Fruit fly (Drosophila melanogaster) whole organism, prepupa: ENCODE data around the gene tai.
A peak's percentile ranks its signal among the peaks of the same experiment; 100 is the strongest.

Source experiments
- Blimp-1 ChIP-seq: fragments of 200-800 bp; sonication (Bioruptor generic); optimal IDR thresholded peaks from 3 replicates; lab custom pipeline; 2017; ENCODE audit warnings: missing biosample characterization, missing genetic modification characterization, mild to moderate bottlenecking, moderate library complexity, missing genetic modification reagents
- CG10631 ChIP-seq: fragments of 200-800 bp; sonication (Bioruptor generic); optimal IDR thresholded peaks from 2 replicates; lab custom pipeline; 2016; ENCODE audit warnings: missing biosample characterization, missing genetic modification characterization
- CG11294 ChIP-seq: fragments of 200-800 bp; sonication (Bioruptor generic); IDR thresholded peaks from 2 replicates; pipeline ENCODE4 v1.3.6; 2022; ENCODE audit warnings: missing biosample characterization, missing genetic modification characterization
- CG11762 ChIP-seq: fragments of 200-800 bp; sonication (Bioruptor generic); optimal IDR thresholded peaks from 3 replicates; lab custom pipeline; 2016; ENCODE audit warnings: missing biosample characterization, missing genetic modification characterization; ENCODE audit not compliant: insufficient read depth
- CG11902 ChIP-seq: fragments of 200-800 bp; sonication (Bioruptor generic); optimal IDR thresholded peaks from 3 replicates; lab custom pipeline; 2016; ENCODE audit warnings: missing biosample characterization, missing genetic modification characterization
- CG1621 ChIP-seq: fragments of 200-800 bp; sonication (Bioruptor generic); optimal IDR thresholded peaks from 3 replicates; lab custom pipeline; 2018; ENCODE audit warnings: missing biosample characterization, mild to moderate bottlenecking, missing genetic modification characterization
- CG16779 ChIP-seq: fragments of 200-800 bp; sonication (Bioruptor generic); optimal IDR thresholded peaks from 3 replicates; lab custom pipeline; 2017; ENCODE audit warnings: missing biosample characterization, mild to moderate bottlenecking, missing genetic modification characterization
- CG3032 ChIP-seq: fragments of 200-800 bp; optimal IDR thresholded peaks from 2 replicates; lab custom pipeline; 2019; ENCODE audit warnings: missing biosample characterization, mild to moderate bottlenecking, missing genetic modification characterization, moderate library complexity
- CG32006 ChIP-seq: fragments of 200-800 bp; sonication (Bioruptor generic); optimal IDR thresholded peaks from 3 replicates; lab custom pipeline; 2017; ENCODE audit warnings: missing biosample characterization, mild to moderate bottlenecking, missing genetic modification characterization
- CG34406 ChIP-seq: fragments of 200-800 bp; sonication (Bioruptor generic); optimal IDR thresholded peaks from 3 replicates; lab custom pipeline; 2016; ENCODE audit warnings: missing biosample characterization, missing genetic modification characterization
- CG3919 ChIP-seq: fragments of 200-800 bp; sonication (Bioruptor generic); optimal IDR thresholded peaks from 3 replicates; lab custom pipeline; 2016; ENCODE audit warnings: missing biosample characterization, missing genetic modification characterization
- CG4318 ChIP-seq: fragments of 200-800 bp; sonication (Bioruptor generic); optimal IDR thresholded peaks from 3 replicates; lab custom pipeline; 2017; ENCODE audit warnings: missing biosample characterization, mild to moderate bottlenecking, missing genetic modification characterization
- CG6163 ChIP-seq: fragments of 200-800 bp; sonication (Bioruptor generic); IDR thresholded peaks from 3 replicates; pipeline ENCODE4 v1.3.6; 2022; ENCODE audit warnings: missing biosample characterization, missing genetic modification characterization
- CG6276 ChIP-seq: fragments of 200-800 bp; sonication (Bioruptor generic); optimal IDR thresholded peaks from 2 replicates; lab custom pipeline; 2017; ENCODE audit warnings: missing biosample characterization, mild to moderate bottlenecking, missing genetic modification characterization
- CG6792 ChIP-seq: fragments of 200-800 bp; sonication (Bioruptor generic); optimal IDR thresholded peaks from 3 replicates; lab custom pipeline; 2016; ENCODE audit warnings: missing biosample characterization, missing genetic modification characterization
- CG6808 ChIP-seq: fragments of 200-800 bp; sonication (Bioruptor generic); optimal IDR thresholded peaks from 3 replicates; lab custom pipeline; 2017; ENCODE audit warnings: missing biosample characterization, missing genetic modification characterization, mild to moderate bottlenecking, moderate library complexity, missing genetic modification reagents
- CG6854 ChIP-seq: fragments of 200-800 bp; sonication (Bioruptor generic); optimal IDR thresholded peaks from 2 replicates; lab custom pipeline; 2017; ENCODE audit warnings: missing biosample characterization, mild to moderate bottlenecking, missing genetic modification characterization
- CG7368 ChIP-seq: fragments of 200-800 bp; sonication (Bioruptor generic); optimal IDR thresholded peaks from 3 replicates; lab custom pipeline; 2016; ENCODE audit warnings: missing biosample characterization, missing genetic modification characterization
- CG8319 ChIP-seq: fragments of 200-800 bp; sonication (Bioruptor generic); optimal IDR thresholded peaks from 3 replicates; lab custom pipeline; 2016; ENCODE audit warnings: missing biosample characterization, missing genetic modification characterization
- CG9139 ChIP-seq: fragments of 200-800 bp; sonication (Bioruptor generic); optimal IDR thresholded peaks from 3 replicates; lab custom pipeline; 2017; ENCODE audit warnings: missing biosample characterization, mild to moderate bottlenecking, missing genetic modification characterization
- Eip75B ChIP-seq: fragments of 200-800 bp; sonication (Bioruptor generic); optimal IDR thresholded peaks from 3 replicates; lab custom pipeline; 2016; ENCODE audit warnings: missing biosample characterization, missing genetic modification characterization
- Eip78C ChIP-seq: fragments of 200-800 bp; sonication (Bioruptor generic); peaks from one replicate; lab custom pipeline; 2016; ENCODE audit warnings: missing biosample characterization, missing genetic modification characterization
- Eip93F ChIP-seq: fragments of 200-800 bp; sonication (Bioruptor generic); optimal IDR thresholded peaks from 2 replicates; lab custom pipeline; 2016; ENCODE audit warnings: missing biosample characterization, mild to moderate bottlenecking, missing genetic modification characterization
- Ets21C ChIP-seq: fragments of 200-800 bp; sonication (Bioruptor generic); optimal IDR thresholded peaks from 3 replicates; lab custom pipeline; 2016; ENCODE audit warnings: missing biosample characterization, missing genetic modification characterization
- Ets96B ChIP-seq: fragments of 200-800 bp; optimal IDR thresholded peaks from 2 replicates; lab custom pipeline; 2019; ENCODE audit warnings: missing biosample characterization, mild to moderate bottlenecking, missing genetic modification characterization, moderate library complexity
- Hr39 ChIP-seq: fragments of 200-800 bp; sonication (Bioruptor generic); optimal IDR thresholded peaks from 2 replicates; lab custom pipeline; 2016; ENCODE audit warnings: missing biosample characterization, missing genetic modification characterization
- Hr4 ChIP-seq: fragments of 200-800 bp; sonication (Bioruptor generic); optimal IDR thresholded peaks from 3 replicates; lab custom pipeline; 2016; ENCODE audit warnings: missing biosample characterization, missing genetic modification characterization
- Lpt ChIP-seq: fragments of 200-800 bp; sonication (Bioruptor generic); optimal IDR thresholded peaks from 3 replicates; lab custom pipeline; 2016; ENCODE audit warnings: missing biosample characterization, missing genetic modification characterization
- Met ChIP-seq: fragments of 200-800 bp; sonication (Bioruptor generic); optimal IDR thresholded peaks from 3 replicates; lab custom pipeline; 2016; ENCODE audit warnings: missing biosample characterization, missing genetic modification characterization
- OdsH ChIP-seq: fragments of 200-800 bp; sonication (Bioruptor generic); optimal IDR thresholded peaks from 3 replicates; lab custom pipeline; 2016; ENCODE audit warnings: missing biosample characterization, missing genetic modification characterization
- Smox ChIP-seq: fragments of 200-800 bp; sonication (Bioruptor generic); optimal IDR thresholded peaks from 3 replicates; lab custom pipeline; 2016; ENCODE audit warnings: missing biosample characterization, missing genetic modification characterization
- Sox14 ChIP-seq: fragments of 200-800 bp; sonication (Bioruptor generic); optimal IDR thresholded peaks from 3 replicates; lab custom pipeline; 2016; ENCODE audit warnings: missing biosample characterization, missing genetic modification characterization
- Sox15 ChIP-seq: fragments of 200-800 bp; sonication (Bioruptor generic); optimal IDR thresholded peaks from 3 replicates; lab custom pipeline; 2016; ENCODE audit warnings: missing biosample characterization, missing genetic modification characterization
- achi ChIP-seq: fragments of 200-800 bp; sonication (Bioruptor generic); optimal IDR thresholded peaks from 3 replicates; lab custom pipeline; 2016; ENCODE audit warnings: missing biosample characterization, missing genetic modification characterization
- dac ChIP-seq: fragments of 200-800 bp; sonication (Bioruptor generic); optimal IDR thresholded peaks from 2 replicates; lab custom pipeline; 2017; ENCODE audit warnings: missing biosample characterization, mild to moderate bottlenecking, missing genetic modification characterization
- eg ChIP-seq: fragments of 200-800 bp; sonication (Bioruptor generic); IDR thresholded peaks from 3 replicates; pipeline ENCODE4 v1.3.6; 2022; ENCODE audit warnings: missing biosample characterization, missing genetic modification characterization
- fd59A ChIP-seq: fragments of 200-800 bp; sonication (Bioruptor generic); optimal IDR thresholded peaks from 2 replicates; lab custom pipeline; 2017; ENCODE audit warnings: missing biosample characterization, mild to moderate bottlenecking, missing genetic modification characterization, missing genetic modification reagents
- fd85E ChIP-seq: fragments of 200-800 bp; sonication (Bioruptor generic); optimal IDR thresholded peaks from 3 replicates; lab custom pipeline; 2016; ENCODE audit warnings: missing biosample characterization, missing genetic modification characterization
- fkh ChIP-seq: fragments of 200-800 bp; sonication (Bioruptor generic); optimal IDR thresholded peaks from 3 replicates; lab custom pipeline; 2017; ENCODE audit warnings: missing biosample characterization, mild to moderate bottlenecking, missing genetic modification characterization, moderate library complexity
- lz ChIP-seq: fragments of 200-800 bp; sonication (Bioruptor generic); optimal IDR thresholded peaks from 3 replicates; lab custom pipeline; 2016; ENCODE audit warnings: missing biosample characterization, missing genetic modification characterization
- net ChIP-seq: fragments of 200-800 bp; sonication (Bioruptor generic); optimal IDR thresholded peaks from 3 replicates; lab custom pipeline; 2016; ENCODE audit warnings: missing biosample characterization, missing genetic modification characterization
- pdm3 ChIP-seq: fragments of 200-800 bp; sonication (Bioruptor generic); optimal IDR thresholded peaks from 3 replicates; lab custom pipeline; 2016; ENCODE audit warnings: missing biosample characterization, missing genetic modification characterization
- salr ChIP-seq, 2 experiments: fragments of 200-800 bp; sonication (Bioruptor generic); optimal IDR thresholded peaks; 3 replicates each; lab custom pipeline; 2016 to 2018; ENCODE audit warnings: missing biosample characterization in 2 of 2, missing genetic modification characterization in 2 of 2, mild to moderate bottlenecking in 1 of 2
- spab ChIP-seq: fragments of 200-800 bp; sonication (Bioruptor generic); optimal IDR thresholded peaks from 2 replicates; lab custom pipeline; 2017; ENCODE audit warnings: missing biosample characterization, mild to moderate bottlenecking, missing genetic modification characterization, missing genetic modification reagents
- ss ChIP-seq, 2 experiments: fragments of 200-800 bp; sonication (Bioruptor generic); optimal IDR thresholded peaks; 2 replicates in 1 of 2; 3 replicates in 1 of 2; lab custom pipeline; 2017 to 2018; ENCODE audit warnings: mild to moderate bottlenecking in 2 of 2, missing biosample characterization in 2 of 2, missing genetic modification characterization in 2 of 2, moderate library complexity in 1 of 2
- topi ChIP-seq: fragments of 200-800 bp; sonication (Bioruptor generic); optimal IDR thresholded peaks from 3 replicates; lab custom pipeline; 2016; ENCODE audit warnings: missing biosample characterization, missing genetic modification characterization
- vri ChIP-seq: fragments of 200-800 bp; sonication (Bioruptor generic); optimal IDR thresholded peaks from 3 replicates; lab custom pipeline; 2016; ENCODE audit warnings: missing biosample characterization, mild to moderate bottlenecking, missing genetic modification characterization

tai gene

dm6 chr2L:9206401-9206800 is 39.8 kb downstream of the tai start (continued):
- TF ChIP-seq CG4318 (GFP tag; lab: Kevin White, UChicago) = peak; percentile 85
- no peak for TF ChIP-seq Hr39 (GFP tag; lab: Kevin White, UChicago)
- TF ChIP-seq net = peak; percentile 51
- no peak for TF ChIP-seq CG9139 (GFP tag; lab: Kevin White, UChicago)
- TF ChIP-seq achi (GFP tag; lab: Kevin White, UChicago) = peak; percentile 73
- no peak for TF ChIP-seq Sox15
- TF ChIP-seq CG16779 (tag; lab: Kevin White, UChicago) = peak; percentile 4
- peak; percentile 85 for TF ChIP-seq CG6276 (GFP tag; lab: Kevin White, UChicago)
- peak; percentile 68 for TF ChIP-seq OdsH (GFP tag; lab: Kevin White, UChicago)
- TF ChIP-seq CG34406 (GFP tag; lab: Kevin White, UChicago) = no peak
- TF ChIP-seq topi = no peak
- no peak for TF ChIP-seq CG8319 (GFP tag; lab: Kevin White, UChicago)
- peak; percentile 50 for TF ChIP-seq Eip75B (GFP tag; lab: Kevin White, UChicago)
- no peak for TF ChIP-seq Eip93F (GFP tag; lab: Kevin White, UChicago)
- peak in 1 of 2 experiments; percentile 89 for TF ChIP-seq salr (GFP tag; optimal IDR thresholded peaks at IDR 0.05; lab: Kevin White, UChicago)
- TF ChIP-seq pdm3 (GFP tag; lab: Kevin White, UChicago) = peak; percentile 61
- no peak for TF ChIP-seq lz (GFP tag; lab: Kevin White, UChicago)
- TF ChIP-seq Eip78C (GFP tag; lab: Kevin White, UChicago) = peak; percentile 74
- no peak for TF ChIP-seq vri (GFP tag; lab: Kevin White, UChicago)
- peak; percentile 76 for TF ChIP-seq CG10631 (GFP tag; lab: Kevin White, UChicago)
- TF ChIP-seq CG1621 (tag; lab: Kevin White, UChicago) = no peak
- TF ChIP-seq fd59A (GFP tag; lab: Kevin White, UChicago) = no peak
- TF ChIP-seq eg = peak; percentile 81

- TF ChIP-seq CG34406 (GFP tag; lab: Kevin White, UChicago) = peak; percentile 43
- TF ChIP-seq Eip93F (GFP tag; lab: Kevin White, UChicago) = no peak
- TF ChIP-seq CG10631 (GFP tag; lab: Kevin White, UChicago) = peak; percentile 77
- TF ChIP-seq CG6808 (GFP tag; lab: Kevin White, UChicago) = no peak
- TF ChIP-seq ss (GFP tag; optimal IDR thresholded peaks at IDR 0.05; lab: Kevin White, UChicago) = peak in 1 of 2 experiments; percentile 18
- peak; percentile 66 for TF ChIP-seq Sox14 (GFP tag; lab: Kevin White, UChicago)
- peak; percentile 87 for TF ChIP-seq OdsH (GFP tag; lab: Kevin White, UChicago)
- TF ChIP-seq Hr39 (GFP tag; lab: Kevin White, UChicago) = peak; percentile 26
- no peak for TF ChIP-seq Sox15
- TF ChIP-seq CG6163 = peak; percentile 76
- peak; percentile 7 for TF ChIP-seq fd85E (GFP tag; lab: Kevin White, UChicago)
- no peak for TF ChIP-seq Ets21C (GFP tag; lab: Kevin White, UChicago)
- TF ChIP-seq pdm3 (GFP tag; lab: Kevin White, UChicago) = peak; percentile 68
- TF ChIP-seq CG4318 (GFP tag; lab: Kevin White, UChicago) = peak; percentile 97
- TF ChIP-seq dac (GFP tag; lab: Kevin White, UChicago) = peak; percentile 82
- TF ChIP-seq eg = peak; percentile 89
- no peak for TF ChIP-seq fd59A (GFP tag; lab: Kevin White, UChicago)
- peak; percentile 17 for TF ChIP-seq spab (GFP tag; lab: Kevin White, UChicago)
- no peak for TF ChIP-seq Blimp-1 (GFP tag; lab: Kevin White, UChicago)
- TF ChIP-seq CG11294 = peak; percentile 84
- TF ChIP-seq Met = peak; percentile 39
- TF ChIP-seq Smox (GFP tag; lab: Kevin White, UChicago) = no peak
- TF ChIP-seq Ets96B = peak; percentile 32
- TF ChIP-seq vri (GFP tag; lab: Kevin White, UChicago) = peak; percentile 14
- TF ChIP-seq CG6276 (GFP tag; lab: Kevin White, UChicago) = peak; percentile 93
- no peak for TF ChIP-seq CG8319 (GFP tag; lab: Kevin White, UChicago)
- TF ChIP-seq topi = peak; percentile 41
- peak; percentile 15 for TF ChIP-seq CG3032
- TF ChIP-seq CG6854 (GFP tag; lab: Kevin White, UChicago) = no peak
- no peak for TF ChIP-seq fkh (GFP tag; lab: Kevin White, UChicago)
- peak; percentile 68 for TF ChIP-seq CG11762 (GFP tag; lab: Kevin White, UChicago)
- peak; percentile 86 for TF ChIP-seq Hr4 (GFP tag; lab: Kevin White, UChicago)
- TF ChIP-seq Lpt (GFP tag; lab: Kevin White, UChicago) = peak; percentile 72
- peak; percentile 37 for TF ChIP-seq CG6792 (GFP tag; lab: Kevin White, UChicago)
- TF ChIP-seq CG7368 (GFP tag; lab: Kevin White, UChicago) = peak; percentile 35
- TF ChIP-seq CG32006 = peak; percentile 97
- peak; percentile 85 for TF ChIP-seq CG3919 (GFP tag; lab: Kevin White, UChicago)
- peak in 1 of 2 experiments; percentile 89 for TF ChIP-seq salr (GFP tag; optimal IDR thresholded peaks at IDR 0.05; lab: Kevin White, UChicago)
- peak; percentile 24 for TF ChIP-seq Eip75B (GFP tag; lab: Kevin White, UChicago)
- TF ChIP-seq CG11902 (GFP tag; lab: Kevin White, UChicago) = no peak
These were observed 40.6 kb downstream of the tai start for dm6 chr2L:9207133-9207532.
